Fruit fly (Drosophila melanogaster) whole organism, wandering third instar larva: ENCODE measurements around the gene CG17122.

Experiments used
- Abd-B ChIP-seq: fragments of >200 bp; optimal IDR thresholded peaks from 2 replicates; lab custom pipeline; 2017; ENCODE audit warnings: missing biosample characterization, missing genetic modification characterization
- CG32264 ChIP-seq: fragments of 200-800 bp; sonication (Bioruptor generic); optimal IDR thresholded peaks from 2 replicates; lab custom pipeline; 2016; ENCODE audit warnings: missing biosample characterization, missing genetic modification characterization
- CG9705 ChIP-seq: fragments of 200-800 bp; sonication (Bioruptor generic); optimal IDR thresholded peaks from 2 replicates; lab custom pipeline; 2018; ENCODE audit warnings: missing biosample characterization, mild to moderate bottlenecking, missing genetic modification characterization
- CrebA ChIP-seq: fragments of 200-800 bp; sonication (Bioruptor generic); optimal IDR thresholded peaks from 2 replicates; lab custom pipeline; 2016; ENCODE audit warnings: missing biosample characterization, mild to moderate bottlenecking, missing genetic modification characterization, borderline replicate concordance
- Dfd ChIP-seq: fragments of >200 bp; optimal IDR thresholded peaks from 2 replicates; lab custom pipeline; 2017; ENCODE audit warnings: missing biosample characterization, missing genetic modification characterization
- Dif ChIP-seq: fragments of 200-275, 200-300 bp; sonication (Bioruptor generic); optimal IDR thresholded peaks from 2 replicates; lab custom pipeline; 2018; ENCODE audit warnings: missing biosample characterization, missing genetic modification characterization; ENCODE audit not compliant: partially characterized antibody
- GATAd ChIP-seq: sonication (Bioruptor generic); optimal IDR thresholded peaks from 2 replicates; lab custom pipeline; 2016; ENCODE audit warnings: missing biosample characterization, missing genetic modification characterization
- HLH106 ChIP-seq: fragments of 200-800 bp; optimal IDR thresholded peaks from 3 replicates; lab custom pipeline; 2019; ENCODE audit warnings: missing biosample characterization, mild to moderate bottlenecking, missing genetic modification characterization, moderate library complexity
- Hnf4 ChIP-seq: fragments of 200-800 bp; sonication (Bioruptor generic); optimal IDR thresholded peaks from 2 replicates; lab custom pipeline; 2016; ENCODE audit warnings: missing biosample characterization, mild to moderate bottlenecking, missing genetic modification characterization
- Hr78 ChIP-seq: fragments of >200 bp; optimal IDR thresholded peaks from 2 replicates; lab custom pipeline; 2017; ENCODE audit warnings: missing biosample characterization, missing genetic modification characterization
- Hr83 ChIP-seq: fragments of 200-300 bp; sonication (Bioruptor generic); optimal IDR thresholded peaks from 2 replicates; lab custom pipeline; 2016; ENCODE audit warnings: missing biosample characterization, mild to moderate bottlenecking, missing genetic modification characterization, moderate library complexity; ENCODE audit not compliant: poor library complexity, severe bottlenecking
- Jra ChIP-seq: sonication (Bioruptor generic); optimal IDR thresholded peaks from 2 replicates; lab custom pipeline; 2016; ENCODE audit warnings: missing biosample characterization, missing genetic modification characterization
- Mio ChIP-seq: sonication (Bioruptor generic); optimal IDR thresholded peaks from 2 replicates; lab custom pipeline; 2016; ENCODE audit warnings: missing biosample characterization, missing genetic modification characterization
- Myc ChIP-seq: fragments of >200 bp; optimal IDR thresholded peaks from 2 replicates; lab custom pipeline; 2017
- N ChIP-seq: fragments of >200 bp; optimal IDR thresholded peaks from 2 replicates; lab custom pipeline; 2018; ENCODE audit warnings: missing biosample characterization, missing external identifiers, missing genetic modification characterization
- OdsH ChIP-seq: fragments of 200-800 bp; sonication (Bioruptor generic); optimal IDR thresholded peaks from 2 replicates; lab custom pipeline; 2016; ENCODE audit warnings: missing biosample characterization, mild to moderate bottlenecking, missing genetic modification characterization
- Rel ChIP-seq, 2 experiments: fragments of 200-800 bp; sonication (Bioruptor generic) in 1 of 2; optimal IDR thresholded peaks; 2 replicates in 1 of 2; 3 replicates in 1 of 2; lab custom pipeline; 2016 to 2019; ENCODE audit warnings: mild to moderate bottlenecking in 2 of 2, missing biosample characterization in 2 of 2, missing genetic modification characterization in 2 of 2, moderate library complexity in 1 of 2
- Sp1 ChIP-seq: fragments of 200-800 bp; sonication (Bioruptor generic); optimal IDR thresholded peaks from 3 replicates; lab custom pipeline; 2019; ENCODE audit warnings: missing biosample characterization, mild to moderate bottlenecking, missing genetic modification characterization, moderate library complexity
- Vsx2 ChIP-seq: fragments of 200-300, 225-300 bp; sonication (Bioruptor generic); optimal IDR thresholded peaks from 2 replicates; lab custom pipeline; 2018; ENCODE audit warnings: missing biosample characterization, missing genetic modification characterization; ENCODE audit not compliant: partially characterized antibody
- br ChIP-seq: fragments of 200-800 bp; sonication (Bioruptor generic); optimal IDR thresholded peaks from 2 replicates; lab custom pipeline; 2016; ENCODE audit warnings: missing biosample characterization, missing genetic modification characterization
- brk ChIP-seq: fragments of 200-800 bp; sonication (Bioruptor generic); optimal IDR thresholded peaks from 2 replicates; lab custom pipeline; 2016; ENCODE audit warnings: missing biosample characterization, mild to moderate bottlenecking, missing genetic modification characterization
- dl ChIP-seq, 2 experiments: fragments of 175-275, 200-275 bp in 1 of 2; fragments of 200-275 bp in 1 of 2; sonication (Bioruptor generic); optimal IDR thresholded peaks; lab custom pipeline; 2018; ENCODE audit warnings: mild to moderate bottlenecking in 2 of 2, missing biosample characterization in 2 of 2, missing genetic modification characterization in 2 of 2, moderate library complexity in 2 of 2; ENCODE audit not compliant: partially characterized antibody in 2 of 2, insufficient read depth in 1 of 2
- dmrt93B ChIP-seq: fragments of 200-800 bp; sonication (Bioruptor generic); optimal IDR thresholded peaks from 2 replicates; lab custom pipeline; 2018; ENCODE audit warnings: missing biosample characterization, mild to moderate bottlenecking, missing genetic modification characterization
- dsf ChIP-seq: sonication (Bioruptor generic); optimal IDR thresholded peaks from 2 replicates; lab custom pipeline; 2016; ENCODE audit warnings: missing biosample characterization, missing genetic modification characterization, borderline replicate concordance
- ey ChIP-seq: fragments of 200-800 bp; sonication (Bioruptor generic); optimal IDR thresholded peaks from 2 replicates; lab custom pipeline; 2016; ENCODE audit warnings: missing biosample characterization, missing genetic modification characterization
- foxo ChIP-seq, 2 experiments: fragments of 200-800 bp; sonication (Bioruptor generic); optimal IDR thresholded peaks; 2 replicates in 1 of 2; 3 replicates in 1 of 2; lab custom pipeline; 2016 to 2017; ENCODE audit warnings: missing biosample characterization in 2 of 2, missing genetic modification characterization in 2 of 2
- fru ChIP-seq: fragments of 200-800 bp; sonication (Bioruptor generic); optimal IDR thresholded peaks from 3 replicates; lab custom pipeline; 2016; ENCODE audit warnings: missing biosample characterization, mild to moderate bottlenecking, missing genetic modification characterization
- h ChIP-seq: fragments of 200-800 bp; sonication (Bioruptor generic); optimal IDR thresholded peaks from 3 replicates; lab custom pipeline; 2016; ENCODE audit warnings: missing biosample characterization, mild to moderate bottlenecking, missing genetic modification characterization
- jim ChIP-seq: fragments of 175-275, 200-325 bp; sonication (Bioruptor generic); optimal IDR thresholded peaks from 2 replicates; lab custom pipeline; 2016; ENCODE audit warnings: missing biosample characterization, mild to moderate bottlenecking, missing genetic modification characterization
- lola ChIP-seq: fragments of >200 bp; optimal IDR thresholded peaks from 2 replicates; lab custom pipeline; 2017; ENCODE audit warnings: missing biosample characterization, missing genetic modification characterization
- pan ChIP-seq: fragments of >200 bp; optimal IDR thresholded peaks from 2 replicates; lab custom pipeline; 2017
- psq ChIP-seq: fragments of 200-800 bp; sonication (Bioruptor generic); optimal IDR thresholded peaks from 3 replicates; lab custom pipeline; 2017; ENCODE audit warnings: missing biosample characterization, mild to moderate bottlenecking, missing genetic modification characterization, moderate library complexity
- rgr ChIP-seq: fragments of 200-800 bp; sonication (Bioruptor generic); optimal IDR thresholded peaks from 3 replicates; lab custom pipeline; 2016; ENCODE audit warnings: missing biosample characterization, mild to moderate bottlenecking, missing genetic modification characterization
- sage ChIP-seq: fragments of 200-800 bp; sonication (Bioruptor generic); optimal IDR thresholded peaks from 2 replicates; lab custom pipeline; 2016; ENCODE audit warnings: missing biosample characterization, mild to moderate bottlenecking, missing genetic modification characterization
- sv ChIP-seq: fragments of 200-800 bp; sonication (Bioruptor generic); optimal IDR thresholded peaks from 3 replicates; lab custom pipeline; 2016; ENCODE audit warnings: missing biosample characterization, missing genetic modification characterization
- tai ChIP-seq: sonication (Bioruptor generic); optimal IDR thresholded peaks from 2 replicates; lab custom pipeline; 2016; ENCODE audit warnings: missing biosample characterization, missing genetic modification characterization
- usp ChIP-seq: fragments of >200 bp; optimal IDR thresholded peaks from 2 replicates; lab custom pipeline; 2017; ENCODE audit warnings: missing biosample characterization, missing genetic modification characterization
- woc ChIP-seq: sonication (Bioruptor generic); optimal IDR thresholded peaks from 2 replicates; lab custom pipeline; 2016; ENCODE audit warnings: missing biosample characterization, mild to moderate bottlenecking, missing genetic modification characterization

CG17122 gene

DNA sequence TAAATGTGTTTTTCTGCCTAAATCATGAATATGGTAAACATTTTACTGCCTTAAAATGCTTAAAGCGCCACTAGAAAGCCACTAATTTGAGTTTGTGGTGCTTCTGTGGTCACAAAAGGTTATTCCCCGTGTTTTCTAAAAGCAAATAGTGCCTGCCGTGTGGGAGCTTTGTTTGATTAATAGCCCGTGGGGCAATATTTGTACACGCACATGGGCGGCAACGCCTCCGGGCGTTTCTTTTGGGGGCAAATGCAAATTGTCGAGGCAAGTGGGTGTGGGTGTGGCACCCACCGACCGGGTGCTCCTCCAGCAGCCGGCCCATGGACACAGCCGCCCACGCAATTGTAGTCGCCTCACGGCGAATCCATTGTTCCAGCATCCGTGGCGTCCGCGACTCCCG, 751 bp upstream of the CG17122 start:
- TF ChIP-seq h (GFP tag; lab: Kevin White, UChicago) (no peak), sv (GFP tag; lab: Kevin White, UChicago) (no peak), Abd-B (GFP tag; lab: Kevin White, UChicago) (no peak), lola (GFP tag; lab: Kevin White, UChicago) (no peak), rgr (no peak), CG9705 (no peak), ey (GFP tag; lab: Kevin White, UChicago) (no peak), GATAd (no peak), OdsH (no peak), HLH106 (tag; lab: Kevin White, UChicago) (no peak), Dif (GFP tag; lab: Kevin White, UChicago) (no peak), Myc (lab: Kevin White, UChicago) (no peak), woc (GFP tag; lab: Kevin White, UChicago) (no peak), Rel (GFP tag; optimal IDR thresholded peaks at IDR 0.05; lab: Kevin White, UChicago) (no peak), Rel (tag; optimal IDR thresholded peaks at IDR 0.05; lab: Kevin White, UChicago) (no peak), Sp1 (GFP tag; lab: Kevin White, UChicago) (no peak), Hr78 (no peak), foxo (GFP tag; optimal IDR thresholded peaks at IDR 0.05; lab: Kevin White, UChicago) (no peak), jim (GFP tag; lab: Kevin White, UChicago) (no peak), Hr83 (GFP tag; lab: Kevin White, UChicago) (no peak)

DNA sequence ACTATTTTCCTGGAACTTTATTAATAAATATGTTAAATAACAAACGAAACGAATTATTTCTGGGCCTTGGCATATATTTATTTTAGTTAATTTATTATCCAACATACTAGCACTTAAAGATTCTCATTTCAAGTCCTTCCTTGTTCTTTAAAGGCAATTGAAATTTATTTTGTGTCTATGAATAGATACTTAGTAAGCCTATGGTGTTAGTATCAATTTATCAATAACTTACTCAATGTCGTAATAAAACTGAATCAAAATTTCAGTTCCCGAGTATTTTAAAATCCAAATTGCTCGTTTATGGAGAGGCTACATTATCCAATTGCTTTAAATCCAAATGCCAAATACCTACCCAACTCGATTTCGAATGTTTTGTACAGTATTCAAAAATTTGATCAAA, 9.6 kb downstream of the CG17122 start, which contains the start of gene CG32228:
Gene CG32228 (plus strand): TSS at position 301 of the 400 bp plus-strand sequence.
- no peak for TF ChIP-seq foxo (GFP tag; optimal IDR thresholded peaks at IDR 0.05; lab: Kevin White, UChicago)
- TF ChIP-seq Jra (GFP tag; lab: Kevin White, UChicago): no peak
- no peak for TF ChIP-seq HLH106 (tag; lab: Kevin White, UChicago)
- no peak for TF ChIP-seq brk (GFP tag; lab: Kevin White, UChicago)
- TF ChIP-seq, all 38 proteins: peak for 0

DNA sequence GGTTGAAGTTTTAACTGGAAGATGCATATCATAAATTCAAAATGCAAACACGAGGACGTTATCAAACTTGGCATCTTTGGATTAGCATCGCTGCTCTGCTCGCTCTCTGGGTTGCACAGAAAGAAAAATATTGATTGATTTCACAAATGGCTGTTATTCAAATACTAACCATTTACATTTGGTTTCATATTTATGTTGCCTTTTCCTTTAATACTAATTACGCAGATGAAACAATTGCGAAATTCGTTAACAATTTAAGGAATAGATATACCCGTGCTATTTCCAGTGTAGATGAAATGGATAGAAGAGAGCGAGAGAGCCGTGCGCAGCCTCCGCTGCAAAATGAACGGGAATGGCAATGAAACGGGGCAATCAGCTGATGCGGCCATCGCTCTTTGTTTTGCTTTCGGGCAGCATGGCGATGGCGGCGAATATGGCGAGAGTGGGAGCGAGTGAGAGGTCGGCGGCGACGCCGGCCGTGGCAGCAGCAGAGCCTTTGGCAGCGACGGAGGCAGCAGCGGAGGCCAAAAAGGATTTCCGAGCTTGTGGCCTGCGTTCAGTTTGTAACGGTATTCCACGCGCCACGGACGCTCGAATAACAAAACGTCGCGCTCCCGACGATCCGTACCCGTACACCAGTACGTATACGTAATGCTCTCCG, 27.5 kb downstream of the CG17122 start, which contains the start of gene rdgC:
Gene rdgC (plus strand): TSS at position 568 of the 661 bp plus-strand sequence.
- no peak for TF ChIP-seq jim (GFP tag; lab: Kevin White, UChicago)
- TF ChIP-seq woc (GFP tag; lab: Kevin White, UChicago): peak; percentile 68
- TF ChIP-seq fru (GFP tag; lab: Kevin White, UChicago): peak; percentile 91
- TF ChIP-seq HLH106 (tag; lab: Kevin White, UChicago): peak; percentile 93
- peak; percentile 32 for TF ChIP-seq Jra (GFP tag; lab: Kevin White, UChicago)
- peak; percentile 67 for TF ChIP-seq brk (GFP tag; lab: Kevin White, UChicago)
- TF ChIP-seq br: peak; percentile 86
- no peak for TF ChIP-seq Rel (GFP tag; optimal IDR thresholded peaks at IDR 0.05; lab: Kevin White, UChicago)
- peak; percentile 54 for TF ChIP-seq Rel (tag; optimal IDR thresholded peaks at IDR 0.05; lab: Kevin White, UChicago)
- peak; percentile 85 for TF ChIP-seq OdsH
- peak; percentile 74 for TF ChIP-seq psq (GFP tag; lab: Kevin White, UChicago)
- TF ChIP-seq sv (GFP tag; lab: Kevin White, UChicago): peak; percentile 82
- TF ChIP-seq dmrt93B (GFP tag; lab: Kevin White, UChicago): peak; percentile 85
- TF ChIP-seq pan: no peak
- peak; percentile 81 for TF ChIP-seq tai (GFP tag; lab: Kevin White, UChicago)
- peak; percentile 27 for TF ChIP-seq Mio (GFP tag; lab: Kevin White, UChicago)
- TF ChIP-seq CG32264: peak; percentile 83
- TF ChIP-seq Dif (GFP tag; lab: Kevin White, UChicago): no peak
- TF ChIP-seq GATAd: peak; percentile 42
- no peak for TF ChIP-seq Abd-B (GFP tag; lab: Kevin White, UChicago)
- no peak for TF ChIP-seq Myc (lab: Kevin White, UChicago)
- peak; percentile 67 for TF ChIP-seq CG9705
- TF ChIP-seq h (GFP tag; lab: Kevin White, UChicago): peak; percentile 94
- TF ChIP-seq foxo (GFP tag; optimal IDR thresholded peaks at IDR 0.05; lab: Kevin White, UChicago): peak; percentile 30 to 93
- TF ChIP-seq Sp1 (GFP tag; lab: Kevin White, UChicago): peak; percentile 83
- TF ChIP-seq sage (GFP tag; lab: Kevin White, UChicago): peak; percentile 82
- peak; percentile 91 for TF ChIP-seq ey (GFP tag; lab: Kevin White, UChicago)
- TF ChIP-seq usp (GFP tag; lab: Kevin White, UChicago): no peak
- no peak for TF ChIP-seq N
- no peak for TF ChIP-seq Dfd (GFP tag; lab: Kevin White, UChicago)
- TF ChIP-seq lola (GFP tag; lab: Kevin White, UChicago): no peak
- TF ChIP-seq rgr: peak; percentile 90
- TF ChIP-seq dsf: no peak
- TF ChIP-seq Hr83 (GFP tag; lab: Kevin White, UChicago): peak; percentile 6
- TF ChIP-seq dl (GFP tag; optimal IDR thresholded peaks at IDR 0.05; lab: Kevin White, UChicago; ENCODE audit: insufficient read depth in 1 of 2, partially characterized antibody in 2 of 2): no peak
- TF ChIP-seq CrebA (GFP tag; lab: Kevin White, UChicago): peak; percentile 48
- peak; percentile 88 for TF ChIP-seq Hnf4 (GFP tag; lab: Kevin White, UChicago)
- TF ChIP-seq Hr78: no peak
- TF ChIP-seq Vsx2: no peak
